Fruit fly (Drosophila melanogaster) whole organism, prepupa: Measurements from ENCODE around the gene CG13615.

ENCODE experiments used
- CG10631 ChIP-seq: fragments of 200-800 bp; sonication (Bioruptor generic); optimal IDR thresholded peaks from 2 replicates; lab custom pipeline; 2016; ENCODE audit warnings: missing biosample characterization, missing genetic modification characterization
- CG10669 ChIP-seq: fragments of 200-800 bp; sonication (Bioruptor generic); optimal IDR thresholded peaks from 3 replicates; lab custom pipeline; 2018; ENCODE audit warnings: missing biosample characterization, mild to moderate bottlenecking, missing genetic modification characterization, moderate library complexity
- CG15336 ChIP-seq: fragments of 200-800 bp; sonication (Bioruptor generic); IDR thresholded peaks from 2 replicates; pipeline ENCODE4 v1.3.6; 2022; ENCODE audit warnings: missing biosample characterization, missing genetic modification characterization
- CG3032 ChIP-seq: fragments of 200-800 bp; optimal IDR thresholded peaks from 2 replicates; lab custom pipeline; 2019; ENCODE audit warnings: missing biosample characterization, mild to moderate bottlenecking, missing genetic modification characterization, moderate library complexity
- CG32006 ChIP-seq: fragments of 200-800 bp; sonication (Bioruptor generic); optimal IDR thresholded peaks from 3 replicates; lab custom pipeline; 2017; ENCODE audit warnings: missing biosample characterization, mild to moderate bottlenecking, missing genetic modification characterization
- CG3919 ChIP-seq: fragments of 200-800 bp; sonication (Bioruptor generic); optimal IDR thresholded peaks from 3 replicates; lab custom pipeline; 2016; ENCODE audit warnings: missing biosample characterization, missing genetic modification characterization
- CG4318 ChIP-seq: fragments of 200-800 bp; sonication (Bioruptor generic); optimal IDR thresholded peaks from 3 replicates; lab custom pipeline; 2017; ENCODE audit warnings: missing biosample characterization, mild to moderate bottlenecking, missing genetic modification characterization
- CG6163 ChIP-seq: fragments of 200-800 bp; sonication (Bioruptor generic); IDR thresholded peaks from 3 replicates; pipeline ENCODE4 v1.3.6; 2022; ENCODE audit warnings: missing biosample characterization, missing genetic modification characterization
- CG6276 ChIP-seq: fragments of 200-800 bp; sonication (Bioruptor generic); optimal IDR thresholded peaks from 2 replicates; lab custom pipeline; 2017; ENCODE audit warnings: missing biosample characterization, mild to moderate bottlenecking, missing genetic modification characterization
- CG6808 ChIP-seq: fragments of 200-800 bp; sonication (Bioruptor generic); optimal IDR thresholded peaks from 3 replicates; lab custom pipeline; 2017; ENCODE audit warnings: missing biosample characterization, missing genetic modification characterization, mild to moderate bottlenecking, moderate library complexity, missing genetic modification reagents
- CG6854 ChIP-seq: fragments of 200-800 bp; sonication (Bioruptor generic); optimal IDR thresholded peaks from 2 replicates; lab custom pipeline; 2017; ENCODE audit warnings: missing biosample characterization, mild to moderate bottlenecking, missing genetic modification characterization
- CG7368 ChIP-seq: fragments of 200-800 bp; sonication (Bioruptor generic); optimal IDR thresholded peaks from 3 replicates; lab custom pipeline; 2016; ENCODE audit warnings: missing biosample characterization, missing genetic modification characterization
- CG8319 ChIP-seq: fragments of 200-800 bp; sonication (Bioruptor generic); optimal IDR thresholded peaks from 3 replicates; lab custom pipeline; 2016; ENCODE audit warnings: missing biosample characterization, missing genetic modification characterization
- CG8632 ChIP-seq: fragments of 200-800 bp; sonication (Bioruptor generic); optimal IDR thresholded peaks from 3 replicates; lab custom pipeline; 2016; ENCODE audit warnings: missing biosample characterization, missing genetic modification characterization
- CG9139 ChIP-seq: fragments of 200-800 bp; sonication (Bioruptor generic); optimal IDR thresholded peaks from 3 replicates; lab custom pipeline; 2017; ENCODE audit warnings: missing biosample characterization, mild to moderate bottlenecking, missing genetic modification characterization
- Eip93F ChIP-seq: fragments of 200-800 bp; sonication (Bioruptor generic); optimal IDR thresholded peaks from 2 replicates; lab custom pipeline; 2016; ENCODE audit warnings: missing biosample characterization, mild to moderate bottlenecking, missing genetic modification characterization
- Ets21C ChIP-seq: fragments of 200-800 bp; sonication (Bioruptor generic); optimal IDR thresholded peaks from 3 replicates; lab custom pipeline; 2016; ENCODE audit warnings: missing biosample characterization, missing genetic modification characterization
- Gug ChIP-seq: fragments of 200-800 bp; sonication (Bioruptor generic); IDR thresholded peaks from 2 replicates; pipeline ENCODE4 v1.3.6; 2022; ENCODE audit warnings: missing biosample characterization, missing genetic modification characterization
- Hr38 ChIP-seq: sonication (Bioruptor generic); optimal IDR thresholded peaks from 2 replicates; lab custom pipeline; 2016; ENCODE audit warnings: missing biosample characterization, missing genetic modification characterization
- Hr39 ChIP-seq: fragments of 200-800 bp; sonication (Bioruptor generic); optimal IDR thresholded peaks from 2 replicates; lab custom pipeline; 2016; ENCODE audit warnings: missing biosample characterization, missing genetic modification characterization
- Hr4 ChIP-seq: fragments of 200-800 bp; sonication (Bioruptor generic); optimal IDR thresholded peaks from 3 replicates; lab custom pipeline; 2016; ENCODE audit warnings: missing biosample characterization, missing genetic modification characterization
- Lpt ChIP-seq: fragments of 200-800 bp; sonication (Bioruptor generic); optimal IDR thresholded peaks from 3 replicates; lab custom pipeline; 2016; ENCODE audit warnings: missing biosample characterization, missing genetic modification characterization
- Met ChIP-seq: fragments of 200-800 bp; sonication (Bioruptor generic); optimal IDR thresholded peaks from 3 replicates; lab custom pipeline; 2016; ENCODE audit warnings: missing biosample characterization, missing genetic modification characterization
- Smox ChIP-seq: fragments of 200-800 bp; sonication (Bioruptor generic); optimal IDR thresholded peaks from 3 replicates; lab custom pipeline; 2016; ENCODE audit warnings: missing biosample characterization, missing genetic modification characterization
- dac ChIP-seq: fragments of 200-800 bp; sonication (Bioruptor generic); optimal IDR thresholded peaks from 2 replicates; lab custom pipeline; 2017; ENCODE audit warnings: missing biosample characterization, mild to moderate bottlenecking, missing genetic modification characterization
- esn ChIP-seq: fragments of 200-800 bp; sonication (Bioruptor generic); optimal IDR thresholded peaks from 2 replicates; lab custom pipeline; 2016; ENCODE audit warnings: missing biosample characterization, mild to moderate bottlenecking, missing genetic modification characterization, moderate library complexity
- fd59A ChIP-seq: fragments of 200-800 bp; sonication (Bioruptor generic); optimal IDR thresholded peaks from 2 replicates; lab custom pipeline; 2017; ENCODE audit warnings: missing biosample characterization, mild to moderate bottlenecking, missing genetic modification characterization, missing genetic modification reagents
- fd85E ChIP-seq: fragments of 200-800 bp; sonication (Bioruptor generic); optimal IDR thresholded peaks from 3 replicates; lab custom pipeline; 2016; ENCODE audit warnings: missing biosample characterization, missing genetic modification characterization
- fkh ChIP-seq: fragments of 200-800 bp; sonication (Bioruptor generic); optimal IDR thresholded peaks from 3 replicates; lab custom pipeline; 2017; ENCODE audit warnings: missing biosample characterization, mild to moderate bottlenecking, missing genetic modification characterization, moderate library complexity
- lz ChIP-seq: fragments of 200-800 bp; sonication (Bioruptor generic); optimal IDR thresholded peaks from 3 replicates; lab custom pipeline; 2016; ENCODE audit warnings: missing biosample characterization, missing genetic modification characterization
- pdm3 ChIP-seq: fragments of 200-800 bp; sonication (Bioruptor generic); optimal IDR thresholded peaks from 3 replicates; lab custom pipeline; 2016; ENCODE audit warnings: missing biosample characterization, missing genetic modification characterization
- salr ChIP-seq, 2 experiments: fragments of 200-800 bp; sonication (Bioruptor generic); optimal IDR thresholded peaks; 3 replicates each; lab custom pipeline; 2016 to 2018; ENCODE audit warnings: missing biosample characterization in 2 of 2, missing genetic modification characterization in 2 of 2, mild to moderate bottlenecking in 1 of 2
- spab ChIP-seq: fragments of 200-800 bp; sonication (Bioruptor generic); optimal IDR thresholded peaks from 2 replicates; lab custom pipeline; 2017; ENCODE audit warnings: missing biosample characterization, mild to moderate bottlenecking, missing genetic modification characterization, missing genetic modification reagents

CG13615 gene

DNA sequence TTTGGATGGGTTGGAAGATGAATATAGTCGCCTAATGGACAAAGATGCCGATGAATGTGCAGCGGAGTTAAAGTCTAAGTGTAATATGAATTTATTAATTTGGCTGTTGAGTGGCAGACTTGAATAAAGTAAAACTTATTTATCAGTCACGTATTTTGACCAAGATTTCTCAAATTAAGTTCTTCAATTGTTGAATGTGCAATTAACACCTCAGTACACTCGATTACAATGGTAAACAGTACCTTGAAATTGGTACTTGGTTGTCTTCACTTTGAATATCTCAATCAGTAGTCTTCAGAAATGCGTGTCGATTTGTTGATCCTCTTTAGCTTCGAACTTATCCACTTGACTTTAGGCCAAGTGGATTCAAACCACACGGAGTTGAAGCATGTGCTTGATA is 21.1 kb upstream of the CG13615 start, which contains the start of gene CG13614:
Gene CG13614 (plus strand): TSS at position 301 of the 400 bp plus-strand sequence.
- TF ChIP-seq Hr38 (no peak), Hr4 (GFP tag; lab: Kevin White, UChicago) (no peak), CG7368 (GFP tag; lab: Kevin White, UChicago) (no peak), Ets21C (GFP tag; lab: Kevin White, UChicago) (no peak), salr (GFP tag; optimal IDR thresholded peaks at IDR 0.05; lab: Kevin White, UChicago) (no peak), CG6854 (no peak), CG10631 (GFP tag; lab: Kevin White, UChicago) (no peak), fd85E (GFP tag; lab: Kevin White, UChicago) (no peak), pdm3 (GFP tag; lab: Kevin White, UChicago) (no peak), CG15336 (GFP tag; lab: Robert Waterston, UW) (no peak), fkh (no peak), CG9139 (GFP tag; lab: Kevin White, UChicago) (no peak), esn (GFP tag; lab: Kevin White, UChicago) (no peak), fd59A (GFP tag; lab: Kevin White, UChicago) (no peak)

DNA sequence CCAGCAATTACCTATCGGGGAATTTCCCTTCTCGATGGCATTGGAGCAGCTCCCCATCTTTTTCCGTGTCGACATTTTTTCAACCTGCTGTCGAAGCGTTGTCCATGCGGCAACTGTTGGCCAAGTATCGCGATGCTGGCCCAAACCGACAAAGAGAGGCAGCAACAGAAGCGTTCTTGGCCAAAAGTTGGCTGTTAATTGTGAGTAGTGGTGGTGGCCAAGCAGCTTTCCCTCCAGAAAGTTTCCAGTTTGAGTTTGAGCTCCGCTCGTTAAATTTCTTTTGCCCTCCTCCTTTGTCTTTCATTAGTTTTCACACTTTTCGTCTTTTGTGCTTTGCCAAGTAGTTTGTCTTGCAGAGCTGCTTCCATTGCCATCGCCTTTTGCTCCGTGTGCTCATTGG is 17.7 kb upstream of the CG13615 start, which contains the start of gene CG17782:
Gene CG17782 (minus strand): TSS at position 101 of the 400 bp plus-strand sequence.
- no peak for TF ChIP-seq Lpt
- no peak for TF ChIP-seq CG4318 (GFP tag; lab: Kevin White, UChicago)
- no peak for TF ChIP-seq CG8632 (GFP tag; lab: Kevin White, UChicago)
- no peak for TF ChIP-seq CG6808 (GFP tag; lab: Kevin White, UChicago)
- no peak for TF ChIP-seq fd59A (GFP tag; lab: Kevin White, UChicago)
- TF ChIP-seq CG32006 (GFP tag; lab: Kevin White, UChicago): no peak
- no peak for TF ChIP-seq salr (GFP tag; optimal IDR thresholded peaks at IDR 0.05; lab: Kevin White, UChicago)
- no peak for TF ChIP-seq Eip93F
- TF ChIP-seq lz: no peak
- TF ChIP-seq Gug (GFP tag; lab: Robert Waterston, UW): no peak

DNA sequence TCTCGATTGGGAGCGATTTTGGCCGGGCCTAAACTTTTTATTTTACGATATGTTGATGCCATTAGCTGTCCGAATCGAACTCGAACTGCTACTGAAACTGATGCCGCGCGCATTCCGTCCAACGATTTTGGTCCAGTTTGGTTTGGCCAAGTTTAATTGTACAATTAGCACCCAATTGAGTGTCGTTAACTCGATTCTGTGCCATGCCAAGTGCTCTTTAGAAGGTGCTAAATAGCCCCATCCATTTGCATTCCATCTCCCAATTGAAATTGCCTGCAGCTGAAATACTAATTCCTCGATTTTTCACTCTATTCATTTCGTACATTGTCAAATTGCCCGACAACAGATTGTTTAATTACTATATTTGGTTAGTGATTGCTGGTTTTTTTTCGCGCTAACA is 14.8 kb upstream of the CG13615 start, which contains the start of gene CG17781:
Gene CG17781 (minus strand): TSS at position 101 of the 400 bp plus-strand sequence.
- TF ChIP-seq CG8319 (GFP tag; lab: Kevin White, UChicago): no peak
- no peak for TF ChIP-seq spab
- no peak for TF ChIP-seq fd85E (GFP tag; lab: Kevin White, UChicago)
- TF ChIP-seq, all 60 proteins: peak for 0

DNA sequence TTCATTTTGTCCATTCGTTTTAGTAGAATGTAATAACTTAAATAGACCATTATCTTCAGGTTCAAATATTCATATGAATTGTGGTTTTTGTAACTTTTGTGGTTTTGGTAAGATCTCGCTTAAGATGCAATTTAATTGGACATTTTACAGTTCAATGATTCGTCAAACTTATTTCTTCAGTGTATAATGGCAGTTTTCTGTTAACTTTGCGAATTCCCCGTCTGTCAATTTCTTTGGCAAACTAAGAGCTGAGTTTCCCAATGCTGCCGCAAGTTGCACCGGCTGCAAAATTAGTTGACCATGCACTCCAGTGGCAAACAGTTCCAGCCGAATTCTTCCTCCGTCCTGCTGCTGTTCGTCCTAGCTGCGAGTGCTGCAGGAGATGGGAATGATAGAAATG is 13.8 kb upstream of the CG13615 start, which contains the start of gene CG33342:
Gene CG33342 (plus strand): TSS at position 301 of the 400 bp plus-strand sequence.
- no peak for TF ChIP-seq Hr39 (GFP tag; lab: Kevin White, UChicago)

DNA sequence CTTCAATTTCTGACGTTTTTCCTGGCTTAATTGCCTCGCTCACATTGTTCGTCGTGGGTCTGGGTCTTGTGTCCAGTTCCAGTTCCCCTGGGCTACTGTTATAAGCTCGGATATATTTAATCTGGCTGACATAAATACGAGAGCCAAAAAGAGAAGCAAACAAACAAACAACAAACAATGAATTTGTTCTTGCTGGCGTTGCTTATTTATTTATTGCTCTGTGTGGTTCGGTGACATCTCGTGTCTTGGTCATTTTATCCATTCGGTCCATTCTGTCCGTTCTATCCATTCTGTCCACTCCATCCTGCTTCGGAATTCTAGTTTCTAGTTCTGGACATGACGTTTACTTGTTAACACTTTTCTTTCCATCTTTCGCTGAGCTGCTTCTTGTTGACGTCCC is 5.4 kb upstream of the CG13615 start, which contains the start of gene CG17780:
Gene CG17780 (minus strand): TSS at position 101 of the 400 bp plus-strand sequence.
- TF ChIP-seq dac (no peak), CG10669 (no peak)

DNA sequence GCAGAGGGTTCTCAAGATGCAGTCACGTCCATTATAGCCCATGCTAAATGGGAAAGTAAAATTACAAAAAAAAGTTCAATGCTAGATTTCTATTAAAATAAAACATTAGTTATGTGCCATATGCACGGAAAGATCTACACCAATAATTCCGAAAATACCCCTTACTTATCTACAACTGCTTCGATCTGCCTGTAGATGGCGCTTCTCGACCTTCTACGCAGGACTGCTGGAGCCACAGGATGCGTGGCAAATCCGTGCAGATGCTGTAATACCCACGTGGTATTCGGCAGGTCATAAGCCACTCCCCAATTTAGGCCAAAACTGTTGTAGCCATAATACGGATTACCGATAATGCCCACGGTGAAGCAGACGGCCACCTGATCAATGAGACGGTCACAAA is 3.9 kb upstream of the CG13615 start:
- TF ChIP-seq CG6276 (GFP tag; lab: Kevin White, UChicago) (no peak), CG4318 (GFP tag; lab: Kevin White, UChicago) (no peak), CG6163 (GFP tag; lab: Robert Waterston, UW) (no peak), CG9139 (GFP tag; lab: Kevin White, UChicago) (no peak), Hr38 (no peak), dac (no peak), CG6808 (GFP tag; lab: Kevin White, UChicago) (no peak), pdm3 (GFP tag; lab: Kevin White, UChicago) (no peak), CG3919 (GFP tag; lab: Kevin White, UChicago) (no peak), Smox (GFP tag; lab: Kevin White, UChicago) (no peak), CG3032 (tag; lab: Kevin White, UChicago) (no peak), Met (GFP tag; lab: Kevin White, UChicago) (no peak), Eip93F (no peak)
